Fruit fly (Drosophila melanogaster): ENCODE data around the gene CG15747.

CG15747 gene

DNA sequence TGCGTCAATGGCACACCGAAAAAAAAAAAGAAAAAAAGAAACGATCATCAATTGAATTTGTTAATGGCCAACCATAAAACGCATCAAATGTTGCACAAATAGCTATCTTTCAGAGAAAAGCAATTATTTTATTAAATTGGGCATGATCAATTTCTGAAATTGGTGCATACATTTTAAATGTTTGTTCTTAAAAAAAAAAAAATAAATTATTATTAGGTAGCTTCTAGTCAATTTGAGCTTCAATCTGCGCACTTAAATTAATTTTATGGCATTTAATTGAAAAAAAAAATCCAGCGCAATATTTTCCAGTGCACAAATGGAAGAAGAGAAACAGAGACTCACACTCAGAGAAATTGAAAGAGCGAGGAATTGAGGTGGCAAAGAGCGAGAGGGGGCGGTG lies 15.0 kb upstream of the CG15747 start (continued):
- TF ChIP-seq GATAe (GFP tag; conservative IDR thresholded peaks at IDR 0.05) (no peak), ind (GFP tag; optimal IDR thresholded peaks at IDR 0.05) (peak; percentile 68), CG14710 (tag; optimal IDR thresholded peaks at IDR 0.05) (peak; percentile 15), nom (GFP tag; optimal IDR thresholded peaks at IDR 0.05) (no peak), CG3726 (GFP tag; IDR thresholded peaks at IDR 0.05) (no peak), dmrt11E (tag; optimal IDR thresholded peaks at IDR 0.05) (peak; percentile 20), Atf3 (GFP tag; optimal IDR thresholded peaks at IDR 0.05) (peak; percentile 34), scrt (GFP tag; optimal IDR thresholded peaks at IDR 0.05) (peak; percentile 53), bab2 (GFP tag; optimal IDR thresholded peaks at IDR 0.05) (peak; percentile 46), CG16863 (GFP tag; optimal IDR thresholded peaks at IDR 0.05) (peak; percentile 63), BtbVII (GFP tag; optimal IDR thresholded peaks at IDR 0.05) (peak; percentile 56), CG10959 (GFP tag; IDR thresholded peaks at IDR 0.05) (no peak), CG4730 (GFP tag; IDR thresholded peaks at IDR 0.05) (no peak), HLH54F (GFP tag; optimal IDR thresholded peaks at IDR 0.05) (peak; percentile 76), tna (GFP tag; IDR thresholded peaks at IDR 0.05; ENCODE audit: partially characterized antibody) (no peak), pnt (GFP tag; optimal IDR thresholded peaks at IDR 0.05) (peak; percentile 45), tgo (GFP tag; IDR thresholded peaks at IDR 0.05) (peak; percentile 68; the same call in 2 of the 3 replicates), oc (tag; optimal IDR thresholded peaks at IDR 0.05) (peak; percentile 47), CG8290 (GFP tag; optimal IDR thresholded peaks at IDR 0.05) (no peak), CG8290 (tag; optimal IDR thresholded peaks at IDR 0.05) (no peak), CG4424 (GFP tag; optimal IDR thresholded peaks at IDR 0.05) (peak; percentile 67), cg (GFP tag; optimal IDR thresholded peaks at IDR 0.05) (no peak), Doc3 (GFP tag; IDR thresholded peaks at IDR 0.05; ENCODE audit: partially characterized antibody) (no peak), Dek (tag; optimal IDR thresholded peaks at IDR 0.05) (peak; percentile 15), slbo (GFP tag; IDR thresholded peaks at IDR 0.05) (peak; percentile 70), CG34376 (GFP tag; optimal IDR thresholded peaks at IDR 0.05) (no peak), Oaz (GFP tag; IDR thresholded peaks at IDR 0.05) (0 out of 2 replicates have a peak, but pooled peaks have one; percentile 18), ro (GFP tag; IDR thresholded peaks at IDR 0.05) (no peak), CG31365 (tag; optimal IDR thresholded peaks at IDR 0.05) (no peak), CG6791 (GFP tag; IDR thresholded peaks at IDR 0.05; ENCODE audit: partially characterized antibody) (no peak), bsh (GFP tag; optimal IDR thresholded peaks at IDR 0.05) (peak in 1 of 2 experiments; percentile 52), CG2202 (tag; optimal IDR thresholded peaks at IDR 0.05) (no peak), CG4707 (GFP tag; optimal IDR thresholded peaks at IDR 0.05) (no peak), CG11398 (GFP tag; optimal IDR thresholded peaks at IDR 0.05) (peak; percentile 43), slou (GFP tag; optimal IDR thresholded peaks at IDR 0.05) (peak; percentile 61), CG17802 (tag; optimal IDR thresholded peaks at IDR 0.05) (no peak), pum (GFP tag; optimal IDR thresholded peaks at IDR 0.05) (peak; percentile 29), CG33213 (GFP tag; optimal IDR thresholded peaks at IDR 0.05) (peak; percentile 62), inv (GFP tag; IDR thresholded peaks at IDR 0.05; ENCODE audit: partially characterized antibody) (no peak), mirr (GFP tag; optimal IDR thresholded peaks at IDR 0.05) (no peak), CG12155 (GFP tag; optimal IDR thresholded peaks at IDR 0.05) (peak; percentile 60), Hr39 (optimal IDR thresholded peaks at IDR 0.05) (no peak), tll (GFP tag; optimal IDR thresholded peaks at IDR 0.05) (no peak), wor (GFP tag; IDR thresholded peaks at IDR 0.05) (peak; percentile 57; the same call in 1 of the 2 replicates), Vsx1 (GFP tag; optimal IDR thresholded peaks at IDR 0.05) (peak; percentile 5), unc-4 (GFP tag; IDR thresholded peaks at IDR 0.05; ENCODE audit: partially characterized antibody) (no peak), CG9876 (GFP tag; optimal IDR thresholded peaks at IDR 0.05) (no peak), CG7745 (tag; optimal IDR thresholded peaks at IDR 0.05) (no peak), CG31441 (GFP tag; IDR thresholded peaks at IDR 0.05) (peak; percentile 72), Antp (GFP tag; optimal IDR thresholded peaks at IDR 0.05) (peak; percentile 32), trem (tag; optimal IDR thresholded peaks at IDR 0.05) (no peak)
